Worm (Caenorhabditis elegans): ENCODE data around the gene unc-96.

- TF ChIP-seq W03F9.2 (tag; optimal IDR thresholded peaks at IDR 0.05) (no peak), dao-5 (tag; optimal IDR thresholded peaks at IDR 0.05) (no peak), him-1 (tag; optimal IDR thresholded peaks at IDR 0.05) (no peak)
These were observed 16.5 kb upstream of the unc-96 start for ce11 chrX:637588-637987.

Data from whole organism, L4/young adult.